Fruit fly (Drosophila melanogaster): ENCODE results near the gene dnt.
A peak's percentile ranks its signal among the peaks of the same experiment; 100 is the strongest.

dnt gene

DNA sequence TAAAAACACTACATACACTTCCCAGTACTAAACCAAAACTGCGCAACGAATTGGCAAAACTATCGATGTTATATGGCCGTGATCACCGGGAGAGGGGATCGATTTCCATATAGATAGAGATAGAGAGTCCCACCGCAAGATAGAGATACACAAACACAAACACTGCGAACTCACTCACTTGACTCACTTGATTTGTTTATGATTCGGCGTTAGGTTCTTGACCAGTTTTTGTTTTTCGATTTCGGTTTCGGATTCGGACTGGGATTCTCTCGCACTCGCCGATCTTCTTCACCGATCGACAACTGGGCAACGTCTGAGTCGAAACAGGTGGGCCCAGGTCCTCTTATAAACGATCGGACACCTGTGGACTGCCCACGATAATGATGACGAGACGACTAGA is 26.7 kb upstream of the dnt start, which contains the start of gene CG17549 (continued):
- TF ChIP-seq chn (GFP tag; optimal IDR thresholded peaks at IDR 0.05) (no peak), lab (GFP tag; optimal IDR thresholded peaks at IDR 0.05) (peak; percentile 6), Sry-δ (GFP tag; optimal IDR thresholded peaks at IDR 0.05) (no peak), tna (GFP tag; IDR thresholded peaks at IDR 0.05; ENCODE audit: partially characterized antibody) (no peak), Myb (GFP tag; optimal IDR thresholded peaks at IDR 0.05) (no peak), hb (GFP tag; IDR thresholded peaks at IDR 0.05; ENCODE audit: partially characterized antibody) (no peak), sima (GFP tag; optimal IDR thresholded peaks at IDR 0.05) (no peak), stwl (tag; optimal IDR thresholded peaks at IDR 0.05) (no peak), unpg (GFP tag; optimal IDR thresholded peaks at IDR 0.05) (no peak), NFAT (GFP tag; IDR thresholded peaks at IDR 0.05) (0 out of 2 replicates have a peak, but pooled peaks have one; percentile 30), CG31224 (GFP tag; IDR thresholded peaks at IDR 0.05) (no peak), nmo (GFP tag; optimal IDR thresholded peaks at IDR 0.05) (no peak), Med (GFP tag) (peak; percentile 74), CG11560 (tag; IDR thresholded peaks at IDR 0.05) (no peak), shn (GFP tag; optimal IDR thresholded peaks at IDR 0.05) (no peak), mirr (GFP tag; optimal IDR thresholded peaks at IDR 0.05) (peak; percentile 13)

DNA sequence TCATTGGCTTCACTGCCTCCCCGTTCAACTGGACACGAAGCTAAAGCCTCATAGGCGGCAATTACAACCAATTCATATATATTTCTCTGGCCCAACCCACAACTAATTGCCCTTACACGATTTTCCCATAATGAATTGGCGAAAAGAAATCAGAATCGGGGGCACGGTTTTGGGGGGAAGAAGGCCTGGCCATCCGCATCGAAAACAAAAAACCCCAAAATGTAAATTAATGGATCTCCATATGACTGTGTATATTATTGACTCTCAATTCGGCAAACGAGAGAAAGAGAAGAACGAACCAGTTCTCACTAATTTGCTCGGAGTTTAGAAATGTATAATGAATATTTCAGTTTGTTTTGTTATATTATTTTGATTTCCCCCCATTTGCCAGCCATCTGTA is 25.9 kb upstream of the dnt start:
- TF ChIP-seq CG7357 (GFP tag; IDR thresholded peaks at IDR 0.05) (no peak), ato (GFP tag; IDR thresholded peaks at IDR 0.05; ENCODE audit: partially characterized antibody) (no peak), sens (GFP tag) (peak; percentile 54), CG13894 (tag; optimal IDR thresholded peaks at IDR 0.05) (peak; percentile 76), CG12769 (tag; optimal IDR thresholded peaks at IDR 0.05) (peak; percentile 35), vvl (GFP tag; IDR thresholded peaks at IDR 0.05) (peak; percentile 48; the same call in 1 of the 2 replicates), CG14050 (GFP tag; IDR thresholded peaks at IDR 0.05) (no peak), CG9797 (GFP tag; optimal IDR thresholded peaks at IDR 0.05) (no peak), corto (GFP tag; optimal IDR thresholded peaks at IDR 0.05) (no peak), run (tag; optimal IDR thresholded peaks at IDR 0.05) (no peak), CG7786 (GFP tag; optimal IDR thresholded peaks at IDR 0.05) (no peak), abd-A (tag; optimal IDR thresholded peaks at IDR 0.05) (peak; percentile 20), C15 (GFP tag; IDR thresholded peaks at IDR 0.05) (no peak), CG34224 (GFP tag; IDR thresholded peaks at IDR 0.05; ENCODE audit: partially characterized antibody) (no peak), CG8478 (optimal IDR thresholded peaks at IDR 0.05) (no peak), CG10267 (tag; optimal IDR thresholded peaks at IDR 0.05) (no peak), CG4328 (GFP tag; optimal IDR thresholded peaks at IDR 0.05) (no peak), CG2712 (tag; optimal IDR thresholded peaks at IDR 0.05) (no peak), Med (GFP tag) (peak; percentile 48), Oaz (GFP tag; IDR thresholded peaks at IDR 0.05) (no peak), sd (tag; optimal IDR thresholded peaks at IDR 0.05) (peak; percentile 27)

dm6 chr2L:19386106-19386715 is 23.2 kb upstream of the dnt start, which contains the start of gene fon:
Gene fon, minus strand, starts transcription at chr2L:19386205.
- no peak for TF ChIP-seq onecut (GFP tag; IDR thresholded peaks at IDR 0.05)
- no peak for TF ChIP-seq bowl (GFP tag; IDR thresholded peaks at IDR 0.05)
- TF ChIP-seq CG18764 (GFP tag; optimal IDR thresholded peaks at IDR 0.05) = no peak
- TF ChIP-seq dysf (GFP tag; IDR thresholded peaks at IDR 0.05) = no peak
- peak; percentile 76 for TF ChIP-seq CG34376 (GFP tag; optimal IDR thresholded peaks at IDR 0.05)
- no peak for TF ChIP-seq Usf (GFP tag; optimal IDR thresholded peaks at IDR 0.05)
- peak; percentile 4 for TF ChIP-seq sug (tag; optimal IDR thresholded peaks at IDR 0.05)
- no peak for TF ChIP-seq Bteb2 (GFP tag; optimal IDR thresholded peaks at IDR 0.05)
- TF ChIP-seq Pdp1 (GFP tag; optimal IDR thresholded peaks at IDR 0.05) = peak in 1 of 2 experiments; percentile 57
- TF ChIP-seq gfzf (GFP tag; optimal IDR thresholded peaks at IDR 0.05) = no peak
- TF ChIP-seq stwl (tag; optimal IDR thresholded peaks at IDR 0.05) = no peak
- TF ChIP-seq chinmo (GFP tag; IDR thresholded peaks at IDR 0.05; ENCODE audit: partially characterized antibody) = 0 out of 4 replicates have a peak, but pooled peaks have one; percentile 25
- TF ChIP-seq gce (GFP tag; IDR thresholded peaks at IDR 0.05) = no peak
- peak; percentile 25 for TF ChIP-seq Med (GFP tag)
- no peak for TF ChIP-seq CG32772 (GFP tag; IDR thresholded peaks at IDR 0.05)
- no peak for TF ChIP-seq CG11560 (tag; IDR thresholded peaks at IDR 0.05)
- no peak for TF ChIP-seq CG7963 (GFP tag; IDR thresholded peaks at IDR 0.05; ENCODE audit: partially characterized antibody)

All from whole organism, embryonic.